Worm (Caenorhabditis elegans): Measurements from ENCODE around the gene Y73F8A.26.

- TF ChIP-seq nhr-11 (tag; optimal IDR thresholded peaks at IDR 0.05) (no peak), nhr-23 (tag; optimal IDR thresholded peaks at IDR 0.05) (no peak), blmp-1 (tag; optimal IDR thresholded peaks at IDR 0.05; ENCODE audit: insufficient read depth) (no peak)
These were observed 50.2 kb downstream of the Y73F8A.26 start for ce11 chrIV:15523700-15524099.
